Fruit fly (Drosophila melanogaster) whole organism, embryonic: ENCODE measurements around the gene CG34117.

Experiments
- CG2202 ChIP-seq: fragments of 200-800 bp; sonication (Bioruptor generic); optimal IDR thresholded peaks from 2 replicates; lab custom pipeline; 2018; ENCODE audit warnings: missing biosample characterization, mild to moderate bottlenecking, missing genetic modification characterization
- CG7928 ChIP-seq: fragments of 200-800 bp; sonication (Bioruptor generic); optimal IDR thresholded peaks from 2 replicates; lab custom pipeline; 2017; ENCODE audit warnings: missing biosample characterization, mild to moderate bottlenecking, missing genetic modification characterization
- Mad ChIP-seq: fragments of 200-800 bp; sonication (Bioruptor generic); optimal IDR thresholded peaks from 2 replicates; lab custom pipeline; 2016; ENCODE audit warnings: missing biosample characterization, missing genetic modification characterization
- fu2 ChIP-seq: fragments of 200-800 bp; sonication (Bioruptor generic); optimal IDR thresholded peaks from 2 replicates; lab custom pipeline; 2016; ENCODE audit warnings: missing biosample characterization, missing genetic modification characterization
- jigr1 ChIP-seq: fragments of 200-800 bp; sonication (Bioruptor generic); IDR thresholded peaks from 3 replicates; pipeline ENCODE4 v1.3.6; 2022; ENCODE audit warnings: missing biosample characterization, missing genetic modification characterization

dm6 chr3R:9388972-9389371, 10.9 kb downstream of the CG34117 start:
- no peak for TF ChIP-seq CG7928
- no peak for TF ChIP-seq Mad (GFP tag; lab: Kevin White, UChicago)
- no peak for TF ChIP-seq fu2
- no peak for TF ChIP-seq jigr1 (GFP tag; lab: Robert Waterston, UW)
- TF ChIP-seq CG2202 (tag; lab: Kevin White, UChicago) = no peak
